Fruit fly (Drosophila melanogaster) whole organism, embryonic: ENCODE results near the gene CG11470.

Source experiments
- CG12236 ChIP-seq: fragments of 200-800 bp; sonication (Bioruptor generic); optimal IDR thresholded peaks from 2 replicates; lab custom pipeline; 2016; ENCODE audit warnings: missing biosample characterization, missing genetic modification characterization
- CG3407 ChIP-seq: fragments of 200-800 bp; sonication (Bioruptor generic); optimal IDR thresholded peaks from 2 replicates; lab custom pipeline; 2018; ENCODE audit warnings: missing biosample characterization, mild to moderate bottlenecking, missing genetic modification characterization
- Ssrp ChIP-seq: fragments of 200-800 bp; sonication (Bioruptor generic); optimal IDR thresholded peaks from 2 replicates; lab custom pipeline; 2018; ENCODE audit warnings: missing biosample characterization, mild to moderate bottlenecking, missing genetic modification characterization, moderate library complexity
- gsb-n ChIP-seq: fragments of 200-800 bp; sonication (Bioruptor generic); optimal IDR thresholded peaks from 3 replicates; lab custom pipeline; 2018; ENCODE audit warnings: missing biosample characterization, mild to moderate bottlenecking, missing genetic modification characterization
- h ChIP-seq: fragments of >200 bp; optimal IDR thresholded peaks from 2 replicates; lab custom pipeline; 2017
- pnt ChIP-seq: fragments of 200-800 bp; sonication (Bioruptor generic); optimal IDR thresholded peaks from 3 replicates; lab custom pipeline; 2016; ENCODE audit warnings: missing biosample characterization, missing genetic modification characterization
- sug ChIP-seq: fragments of 200-800 bp; optimal IDR thresholded peaks from 2 replicates; lab custom pipeline; 2019; ENCODE audit warnings: missing biosample characterization, mild to moderate bottlenecking, missing genetic modification characterization, moderate library complexity
- ttk ChIP-seq: fragments of 200-800 bp; sonication (Bioruptor generic); IDR thresholded peaks from 2 replicates; pipeline ENCODE4 v2.1.2; 2022; ENCODE audit warnings: missing biosample characterization, missing genetic modification characterization

DNA sequence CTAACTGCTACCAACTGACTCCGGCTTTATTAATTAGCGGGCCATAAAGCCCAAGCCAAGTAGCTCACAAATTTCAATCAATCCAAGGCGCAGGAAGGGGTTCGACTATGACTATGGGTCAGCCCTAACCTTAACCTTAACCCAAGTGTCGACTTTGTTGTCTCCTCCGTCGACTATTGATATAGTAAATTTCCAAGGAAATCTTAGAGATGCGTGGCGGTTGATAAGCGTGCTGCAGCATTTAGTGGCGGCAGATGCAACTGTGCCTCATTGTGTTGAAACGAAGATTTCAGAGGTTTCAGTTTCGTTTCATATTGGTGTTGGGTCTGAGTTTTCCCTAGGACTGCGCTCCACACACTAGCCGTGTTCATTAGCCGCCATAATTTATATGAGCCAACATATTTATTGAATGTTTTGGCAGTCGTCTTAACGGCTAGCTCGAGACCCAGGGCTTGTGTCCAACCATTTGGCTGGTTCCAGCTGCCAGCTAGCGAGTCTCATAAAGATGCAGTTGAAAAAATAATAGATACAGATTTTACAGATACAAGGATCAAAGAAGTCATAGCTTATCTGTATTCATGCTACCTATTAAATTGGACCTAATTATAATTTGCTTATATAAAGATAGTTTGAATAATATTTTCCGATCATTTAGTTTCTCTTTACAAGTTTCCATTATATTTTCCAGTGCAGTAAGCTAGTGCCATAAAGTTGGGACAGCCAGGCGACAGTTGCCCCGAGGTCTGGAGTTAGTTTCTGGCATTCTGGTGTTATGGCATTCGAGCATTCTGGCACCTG lies 42.2 kb downstream of the CG11470 start:
- TF ChIP-seq pnt, result no peak
- no peak for TF ChIP-seq Ssrp (tag; lab: Kevin White, UChicago)
- TF ChIP-seq h, result no peak
- no peak for TF ChIP-seq CG3407 (GFP tag; lab: Kevin White, UChicago)
- no peak for TF ChIP-seq gsb-n
- no peak for TF ChIP-seq CG12236 (GFP tag; lab: Kevin White, UChicago)
- TF ChIP-seq ttk (GFP tag; lab: Robert Waterston, UW), result no peak
- no peak for TF ChIP-seq sug (tag; lab: Kevin White, UChicago)
